Fruit fly (Drosophila melanogaster): Measurements from ENCODE around the gene CG5011.

CG5011 gene

dm6 chr2L:1183799-1184198 lies 16.7 kb upstream of the CG5011 start, which contains the start of the genes CG5126 and Tgt (continued):
- TF ChIP-seq oc (tag; optimal IDR thresholded peaks at IDR 0.05) (no peak), CG5953 (GFP tag; IDR thresholded peaks at IDR 0.05) (no peak), CG6683 (GFP tag; optimal IDR thresholded peaks at IDR 0.05) (no peak), ken (GFP tag; IDR thresholded peaks at IDR 0.05) (no peak), HLH3B (GFP tag; IDR thresholded peaks at IDR 0.05) (no peak), lbe (GFP tag; optimal IDR thresholded peaks at IDR 0.05) (no peak), nau (GFP tag; optimal IDR thresholded peaks at IDR 0.05) (no peak), tup (GFP tag; optimal IDR thresholded peaks at IDR 0.05) (no peak), ttk (GFP tag; IDR thresholded peaks at IDR 0.05) (no peak), CG2678 (tag; optimal IDR thresholded peaks at IDR 0.05) (no peak), Rfx (GFP tag; IDR thresholded peaks at IDR 0.05) (no peak), CG11723 (GFP tag; optimal IDR thresholded peaks at IDR 0.05) (no peak), amos (GFP tag; IDR thresholded peaks at IDR 0.05; ENCODE audit: partially characterized antibody) (peak; percentile 67; the same call in 1 of the 2 replicates), abd-A (tag; optimal IDR thresholded peaks at IDR 0.05) (no peak), pan (optimal IDR thresholded peaks at IDR 0.05) (no peak), pan (GFP tag; optimal IDR thresholded peaks at IDR 0.05 in 1 of 2, IDR thresholded peaks at IDR 0.05 in 1 of 2) (no peak), gem (tag; optimal IDR thresholded peaks at IDR 0.05) (no peak), trem (tag; optimal IDR thresholded peaks at IDR 0.05) (no peak), eyg (GFP tag; optimal IDR thresholded peaks at IDR 0.05) (no peak), sob (GFP tag; IDR thresholded peaks at IDR 0.05) (no peak), CG8290 (GFP tag; optimal IDR thresholded peaks at IDR 0.05) (no peak), CG8290 (tag; optimal IDR thresholded peaks at IDR 0.05) (no peak), insv (GFP tag; optimal IDR thresholded peaks at IDR 0.05) (no peak), dmrt11E (tag; optimal IDR thresholded peaks at IDR 0.05) (no peak), repo (GFP tag; optimal IDR thresholded peaks at IDR 0.05) (no peak), tio (GFP tag; optimal IDR thresholded peaks at IDR 0.05) (no peak), CG30403 (GFP tag; optimal IDR thresholded peaks at IDR 0.05) (no peak), psq (GFP tag; optimal IDR thresholded peaks at IDR 0.05) (no peak), danr (GFP tag; IDR thresholded peaks at IDR 0.05) (no peak), Fer2 (tag; optimal IDR thresholded peaks at IDR 0.05) (no peak), caup (GFP tag; optimal IDR thresholded peaks at IDR 0.05; ENCODE audit: severe bottlenecking) (no peak), Antp (GFP tag; optimal IDR thresholded peaks at IDR 0.05) (no peak), org-1 (GFP tag; optimal IDR thresholded peaks at IDR 0.05) (no peak), CG2875 (GFP tag; optimal IDR thresholded peaks at IDR 0.05) (no peak), cwo (GFP tag; optimal IDR thresholded peaks at IDR 0.05) (no peak), Lpt (GFP tag; optimal IDR thresholded peaks at IDR 0.05) (no peak), CG30431 (GFP tag; optimal IDR thresholded peaks at IDR 0.05) (no peak), CG8089 (GFP tag; optimal IDR thresholded peaks at IDR 0.05) (no peak), B-H1 (GFP tag; IDR thresholded peaks at IDR 0.05) (no peak), CG17186 (GFP tag; optimal IDR thresholded peaks at IDR 0.05) (peak; percentile 45), ap (GFP tag; IDR thresholded peaks at IDR 0.05) (no peak), Hr39 (optimal IDR thresholded peaks at IDR 0.05) (no peak), Nf-YB (GFP tag; optimal IDR thresholded peaks at IDR 0.05) (no peak), MBD-R2 (GFP tag; IDR thresholded peaks at IDR 0.05) (peak; percentile 89), Lim3 (GFP tag; IDR thresholded peaks at IDR 0.05) (no peak), CHES-1-like (GFP tag; optimal IDR thresholded peaks at IDR 0.05) (no peak), sima (GFP tag; optimal IDR thresholded peaks at IDR 0.05) (no peak), Hr51 (GFP tag; optimal IDR thresholded peaks at IDR 0.05) (no peak), cad (GFP tag; optimal IDR thresholded peaks at IDR 0.05) (no peak), CG3726 (GFP tag; IDR thresholded peaks at IDR 0.05) (no peak), CG3838 (GFP tag; optimal IDR thresholded peaks at IDR 0.05) (no peak), CG17361 (GFP tag; IDR thresholded peaks at IDR 0.05) (no peak), CG3163 (GFP tag; optimal IDR thresholded peaks at IDR 0.05) (no peak), cas (GFP tag; IDR thresholded peaks at IDR 0.05) (no peak)

All from whole organism, embryonic.